Fruit fly (Drosophila melanogaster) whole organism, embryonic: ENCODE data around the gene BNIP3.

Experiments used
- Atf-2 ChIP-seq: fragments of 200-800 bp; sonication (Bioruptor generic); optimal IDR thresholded peaks from 2 replicates; lab custom pipeline; 2016; ENCODE audit warnings: missing biosample characterization, missing genetic modification characterization
- Awh ChIP-seq: fragments of 200-800 bp; sonication (Bioruptor generic); IDR thresholded peaks from 2 replicates; pipeline ENCODE4, ENCODE4 v1.3.6; 2022; ENCODE audit warnings: missing biosample characterization, missing genetic modification characterization
- B-H1 ChIP-seq: fragments of 200-800 bp; sonication (Bioruptor generic); IDR thresholded peaks from 3 replicates; pipeline ENCODE4 v1.3.6; 2022; ENCODE audit warnings: missing biosample characterization, missing genetic modification characterization
- CG11093 ChIP-seq: fragments of 200-800 bp; sonication (Bioruptor generic); IDR thresholded peaks from 3 replicates; pipeline ENCODE4 v1.3.6; 2022; ENCODE audit warnings: missing biosample characterization, missing genetic modification characterization
- CG12744 ChIP-seq: fragments of 200-800 bp; sonication (Bioruptor generic); optimal IDR thresholded peaks from 2 replicates; lab custom pipeline; 2016; ENCODE audit warnings: missing biosample characterization, missing genetic modification characterization
- CG13894 ChIP-seq: fragments of 200-800 bp; sonication (Bioruptor generic); optimal IDR thresholded peaks from 3 replicates; lab custom pipeline; 2018; ENCODE audit warnings: missing biosample characterization, mild to moderate bottlenecking, missing genetic modification characterization, moderate library complexity
- CG14014 ChIP-seq: fragments of 200-800 bp; sonication (Bioruptor generic); IDR thresholded peaks from 2 replicates; pipeline ENCODE4 v1.3.6; 2022; ENCODE audit warnings: missing biosample characterization, missing genetic modification characterization
- CG14965 ChIP-seq: fragments of 200-800 bp; sonication (Bioruptor generic); optimal IDR thresholded peaks from 2 replicates; lab custom pipeline; 2016; ENCODE audit warnings: missing biosample characterization, missing genetic modification characterization, borderline replicate concordance
- CG15011 ChIP-seq: fragments of 200-800 bp; sonication (Bioruptor generic); optimal IDR thresholded peaks from 3 replicates; lab custom pipeline; 2018; ENCODE audit warnings: missing biosample characterization, mild to moderate bottlenecking, missing genetic modification characterization
- CG15601 ChIP-seq: fragments of 200-800 bp; sonication (Bioruptor generic); optimal IDR thresholded peaks from 3 replicates; lab custom pipeline; 2019; ENCODE audit warnings: missing biosample characterization, mild to moderate bottlenecking, missing genetic modification characterization, moderate library complexity
- CG1603 ChIP-seq: fragments of 200-800 bp; sonication (Bioruptor generic); optimal IDR thresholded peaks from 2 replicates; lab custom pipeline; 2019; ENCODE audit warnings: missing biosample characterization, mild to moderate bottlenecking, missing genetic modification characterization, moderate library complexity
- CG17361 ChIP-seq: fragments of 200-800 bp; sonication (Bioruptor generic); IDR thresholded peaks from 3 replicates; pipeline ENCODE4 v1.3.6; 2022; ENCODE audit warnings: missing biosample characterization, missing genetic modification characterization
- CG1792 ChIP-seq: fragments of 200-800 bp; sonication (Bioruptor generic); optimal IDR thresholded peaks from 2 replicates; lab custom pipeline; 2016; ENCODE audit warnings: missing biosample characterization, missing genetic modification characterization
- CG1832 ChIP-seq: fragments of 200-800 bp; sonication (Bioruptor generic); optimal IDR thresholded peaks from 2 replicates; lab custom pipeline; 2017; ENCODE audit warnings: missing biosample characterization, mild to moderate bottlenecking, missing genetic modification characterization, inconsistent platforms
- CG18619 ChIP-seq: fragments of 200-800 bp; sonication (Bioruptor generic); optimal IDR thresholded peaks from 3 replicates; lab custom pipeline; 2017; ENCODE audit warnings: missing biosample characterization, mild to moderate bottlenecking, missing genetic modification characterization
- CG18764 ChIP-seq: fragments of 200-800 bp; sonication (Bioruptor generic); optimal IDR thresholded peaks from 3 replicates; lab custom pipeline; 2016; ENCODE audit warnings: missing biosample characterization, missing genetic modification characterization
- CG2120 ChIP-seq: fragments of 200-800 bp; sonication (Bioruptor generic); optimal IDR thresholded peaks from 3 replicates; lab custom pipeline; 2016; ENCODE audit warnings: missing biosample characterization, missing genetic modification characterization
- CG2202 ChIP-seq: fragments of 200-800 bp; sonication (Bioruptor generic); optimal IDR thresholded peaks from 2 replicates; lab custom pipeline; 2018; ENCODE audit warnings: missing biosample characterization, mild to moderate bottlenecking, missing genetic modification characterization
- CG34376 ChIP-seq: fragments of 200-800 bp; sonication (Bioruptor generic); optimal IDR thresholded peaks from 2 replicates; lab custom pipeline; 2018; ENCODE audit warnings: missing biosample characterization, mild to moderate bottlenecking, missing genetic modification characterization
- CG34422 ChIP-seq: fragments of 200-800 bp; sonication (Bioruptor generic); IDR thresholded peaks from 3 replicates; pipeline ENCODE4 v1.3.6; 2022; ENCODE audit warnings: missing biosample characterization, missing genetic modification characterization
- CG42726 ChIP-seq: fragments of 200-800 bp; sonication (Bioruptor generic); IDR thresholded peaks from 2 replicates; pipeline ENCODE4 v1.3.6; 2022; ENCODE audit warnings: missing biosample characterization, missing genetic modification characterization; ENCODE audit not compliant: partially characterized antibody
- CG4730 ChIP-seq: fragments of 200-800 bp; sonication (Bioruptor generic); IDR thresholded peaks from 2 replicates; pipeline ENCODE4 v1.3.6; 2022; ENCODE audit warnings: missing biosample characterization, missing genetic modification characterization
- CG6683 ChIP-seq: fragments of 200-800 bp; sonication (Bioruptor generic); optimal IDR thresholded peaks from 2 replicates; lab custom pipeline; 2017; ENCODE audit warnings: missing biosample characterization, mild to moderate bottlenecking, missing genetic modification characterization, missing genetic modification reagents
- CG6854 ChIP-seq: fragments of 200-800 bp; sonication (Bioruptor generic); optimal IDR thresholded peaks from 3 replicates; lab custom pipeline; 2017; ENCODE audit warnings: missing biosample characterization, mild to moderate bottlenecking, missing genetic modification characterization
- CG7372 ChIP-seq: fragments of 200-800 bp; sonication (Bioruptor generic); IDR thresholded peaks from 2 replicates; pipeline ENCODE4 v1.3.6; 2022; ENCODE audit warnings: missing biosample characterization, missing genetic modification characterization
- CG7987 ChIP-seq: fragments of 200-800 bp; sonication (Bioruptor generic); optimal IDR thresholded peaks from 2 replicates; lab custom pipeline; 2018; ENCODE audit warnings: missing biosample characterization, mild to moderate bottlenecking, missing genetic modification characterization, moderate library complexity
- CHES-1-like ChIP-seq: fragments of 200-800 bp; sonication (Bioruptor generic); optimal IDR thresholded peaks from 2 replicates; lab custom pipeline; 2016; ENCODE audit warnings: missing biosample characterization, missing genetic modification characterization
- Dad ChIP-seq: fragments of 200-800 bp; sonication (Bioruptor generic); optimal IDR thresholded peaks from 3 replicates; lab custom pipeline; 2016; ENCODE audit warnings: missing biosample characterization, missing genetic modification characterization
- E2f1 ChIP-seq: fragments of 200-800 bp; sonication (Bioruptor generic); IDR thresholded peaks from 2 replicates; pipeline ENCODE4 v1.3.6; 2022; ENCODE audit warnings: missing biosample characterization, missing genetic modification characterization
- Eip74EF ChIP-seq, 2 experiments: fragments of 200-800 bp in 1 of 2; fragments of >200 bp in 1 of 2; sonication (Bioruptor generic) in 1 of 2; optimal IDR thresholded peaks; 2 replicates each; lab custom pipeline; 2017 to 2019; ENCODE audit warnings: missing biosample characterization in 2 of 2, missing genetic modification characterization in 2 of 2, mild to moderate bottlenecking in 1 of 2, moderate library complexity in 1 of 2
- Kr ChIP-seq: fragments of 200-800 bp; sonication (Bioruptor generic); optimal IDR thresholded peaks from 2 replicates; lab custom pipeline; 2017; ENCODE audit warnings: missing biosample characterization, mild to moderate bottlenecking, missing genetic modification characterization
- Nf-YB ChIP-seq: fragments of 200-800 bp; sonication (Bioruptor generic); optimal IDR thresholded peaks from 3 replicates; lab custom pipeline; 2019; ENCODE audit warnings: missing biosample characterization, mild to moderate bottlenecking, missing genetic modification characterization, moderate library complexity
- Ravus ChIP-seq: fragments of 200-800 bp; sonication (Bioruptor generic); IDR thresholded peaks from 2 replicates; pipeline ENCODE4 v1.3.6; 2022; ENCODE audit warnings: missing biosample characterization, missing genetic modification characterization
- Sox102F ChIP-seq: fragments of 200-800 bp; sonication (Bioruptor generic); optimal IDR thresholded peaks from 2 replicates; lab custom pipeline; 2018; ENCODE audit warnings: missing biosample characterization, mild to moderate bottlenecking, missing genetic modification characterization, moderate library complexity
- TFAM ChIP-seq: fragments of 200-800 bp; sonication (Bioruptor generic); optimal IDR thresholded peaks from 2 replicates; lab custom pipeline; 2017; ENCODE audit warnings: missing biosample characterization, missing genetic modification characterization, inconsistent platforms
- Usf ChIP-seq: fragments of 200-800 bp; sonication (Bioruptor generic); optimal IDR thresholded peaks from 2 replicates; lab custom pipeline; 2017; ENCODE audit warnings: missing genotype, missing biosample characterization, missing genetic modification characterization
- ara ChIP-seq: fragments of 200-800 bp; sonication (Bioruptor generic); IDR thresholded peaks from 2 replicates; pipeline ENCODE4 v1.3.6; 2022; ENCODE audit warnings: missing biosample characterization, missing genetic modification characterization
- bsh ChIP-seq, 2 experiments: fragments of 200-800 bp; sonication (Bioruptor generic); optimal IDR thresholded peaks; 2 replicates each; lab custom pipeline; 2017 to 2018; ENCODE audit warnings: mild to moderate bottlenecking in 2 of 2, missing biosample characterization in 2 of 2, missing genetic modification characterization in 2 of 2, moderate library complexity in 1 of 2
- dm ChIP-seq: fragments of 200-800 bp; sonication (Bioruptor generic); optimal IDR thresholded peaks from 3 replicates; lab custom pipeline; 2016; ENCODE audit warnings: missing biosample characterization, missing genetic modification characterization
- fd96Cb ChIP-seq: fragments of 200-800 bp; sonication (Bioruptor generic); optimal IDR thresholded peaks from 2 replicates; lab custom pipeline; 2018; ENCODE audit warnings: missing biosample characterization, mild to moderate bottlenecking, missing genetic modification characterization, moderate library complexity
- gro ChIP-seq: fragments of 200-800 bp; sonication (Bioruptor generic); optimal IDR thresholded peaks from 2 replicates; lab custom pipeline; 2016; ENCODE audit warnings: missing biosample characterization, missing genetic modification characterization
- gt ChIP-seq: fragments of 200-800 bp; sonication (Bioruptor generic); IDR thresholded peaks from 2 replicates; pipeline ENCODE4 v1.3.6; 2022; ENCODE audit warnings: missing biosample characterization, missing genetic modification characterization
- prd ChIP-seq, 3 experiments: fragments of >200 bp in 2 of 3; fragments of 200-800 bp in 1 of 3; sonication (Bioruptor generic) in 1 of 3; optimal IDR thresholded peaks in 2 of 3; IDR thresholded peaks in 1 of 3; 2 replicates in 2 of 3; 3 replicates in 1 of 3; pipeline versions ENCODE4 v1.3.6 to Lab custom; 2017 to 2022; ENCODE audit warnings: missing biosample characterization in 1 of 3, missing genetic modification characterization in 1 of 3
- pzg ChIP-seq: fragments of 200-800 bp; sonication (Bioruptor generic); optimal IDR thresholded peaks from 3 replicates; lab custom pipeline; 2018; ENCODE audit warnings: missing biosample characterization, mild to moderate bottlenecking, missing genetic modification characterization, moderate library complexity
- ranshi ChIP-seq: fragments of 200-800 bp; sonication (Bioruptor generic); IDR thresholded peaks from 2 replicates; pipeline ENCODE4 v1.3.6; 2022; ENCODE audit warnings: missing biosample characterization, missing genetic modification characterization
- sim ChIP-seq: fragments of 200-800 bp; sonication (Bioruptor generic); IDR thresholded peaks from 2 replicates; pipeline ENCODE4 v1.3.6; 2022; ENCODE audit warnings: missing biosample characterization, missing genetic modification characterization
- tna ChIP-seq: fragments of 200-800 bp; sonication (Bioruptor generic); IDR thresholded peaks from 2 replicates; pipeline ENCODE4 v1.3.6; 2022; ENCODE audit warnings: missing biosample characterization, missing genetic modification characterization; ENCODE audit not compliant: partially characterized antibody
- trh ChIP-seq: fragments of 200-800 bp; sonication (Bioruptor generic); optimal IDR thresholded peaks from 2 replicates; lab custom pipeline; 2016; ENCODE audit warnings: missing biosample characterization, missing genetic modification characterization
- wek ChIP-seq: fragments of 200-800 bp; sonication (Bioruptor generic); optimal IDR thresholded peaks from 3 replicates; lab custom pipeline; 2018; ENCODE audit warnings: missing biosample characterization, mild to moderate bottlenecking, missing genetic modification characterization, moderate library complexity

The BNIP3 gene

dm6 chr3L:20516519-20517178 lies 2.5 kb downstream of the BNIP3 start (continued):
- TF ChIP-seq Eip74EF (GFP tag; optimal IDR thresholded peaks at IDR 0.05; lab: Kevin White, UChicago) (no peak), wek (GFP tag; lab: Kevin White, UChicago) (no peak), B-H1 (GFP tag; lab: Robert Waterston, UW) (no peak), CG6683 (no peak), CG18619 (no peak), Atf-2 (no peak), prd (optimal IDR thresholded peaks at IDR 0.05; lab: Kevin White, UChicago) (no peak), prd (GFP tag; IDR thresholded peaks at IDR 0.05; lab: Robert Waterston, UW) (peak; percentile 67), CHES-1-like (GFP tag; lab: Kevin White, UChicago) (no peak), CG7372 (GFP tag; lab: Robert Waterston, UW) (no peak), Usf (GFP tag; lab: Kevin White, UChicago) (peak; percentile 15), CG1603 (tag; lab: Kevin White, UChicago) (peak; percentile 20), CG1832 (no peak), Nf-YB (GFP tag; lab: Kevin White, UChicago) (no peak), CG12744 (GFP tag; lab: Kevin White, UChicago) (no peak), ara (no peak), gt (GFP tag; lab: Robert Waterston, UW) (no peak), CG14014 (GFP tag; lab: Robert Waterston, UW) (peak; percentile 43; the same call in 1 of the 2 replicates), CG13894 (tag; lab: Kevin White, UChicago) (no peak), CG6854 (peak; percentile 52), CG2120 (peak; percentile 19), CG34422 (GFP tag; lab: Robert Waterston, UW) (no peak), Dad (GFP tag; lab: Kevin White, UChicago) (no peak), Kr (GFP tag; lab: Kevin White, UChicago) (peak; percentile 91), CG4730 (GFP tag; lab: Robert Waterston, UW) (peak; percentile 51), tna (GFP tag; lab: Robert Waterston, UW) (0 out of 2 replicates have a peak, but pooled peaks have one; percentile 34), dm (GFP tag; lab: Kevin White, UChicago) (no peak), trh (GFP tag; lab: Kevin White, UChicago) (no peak), pzg (no peak), CG15011 (GFP tag; lab: Kevin White, UChicago) (peak; percentile 35), gro (GFP tag; lab: Kevin White, UChicago) (no peak), CG34376 (GFP tag; lab: Kevin White, UChicago) (peak; percentile 16), CG11093 (GFP tag; lab: Robert Waterston, UW) (no peak), CG42726 (0 out of 2 replicates have a peak, but pooled peaks have one; percentile 22), CG15601 (tag; lab: Kevin White, UChicago) (peak; percentile 22), bsh (GFP tag; optimal IDR thresholded peaks at IDR 0.05; lab: Kevin White, UChicago) (peak in 1 of 2 experiments; percentile 69), fd96Cb (tag; lab: Kevin White, UChicago) (peak; percentile 59), Ravus (GFP tag; lab: Robert Waterston, UW) (no peak), E2f1 (GFP tag; lab: Robert Waterston, UW) (peak; percentile 32; the same call in 1 of the 2 replicates), Sox102F (GFP tag; lab: Kevin White, UChicago) (peak; percentile 67), Awh (no peak), TFAM (GFP tag; lab: Kevin White, UChicago) (no peak), sim (GFP tag; lab: Robert Waterston, UW) (no peak), CG17361 (GFP tag; lab: Robert Waterston, UW) (peak; percentile 77), CG1792 (no peak), CG2202 (peak; percentile 15), CG14965 (GFP tag; lab: Kevin White, UChicago) (no peak), ranshi (GFP tag; lab: Robert Waterston, UW) (no peak), CG18764 (peak; percentile 9), CG7987 (GFP tag; lab: Kevin White, UChicago) (no peak)
